Worm (Caenorhabditis elegans) whole organism, late embryonic: ENCODE data around the gene mmab-1.

ENCODE experiments used
- F13H6.1 ChIP-seq: sonication (generic microtip); optimal IDR thresholded peaks from 2 replicates; lab custom pipeline; 2016; ENCODE audit warnings: missing genetic modification characterization, missing compliant biosample characterization
- K02D7.2 ChIP-seq: sonication (generic microtip); optimal IDR thresholded peaks from 2 replicates; lab custom pipeline; 2017; ENCODE audit warnings: mild to moderate bottlenecking, missing genetic modification characterization, missing compliant biosample characterization
- K09A11.1 ChIP-seq: sonication (generic microtip); optimal IDR thresholded peaks from 2 replicates; lab custom pipeline; 2017; ENCODE audit warnings: antibody characterized with exemption, mild to moderate bottlenecking, missing genetic modification characterization, missing compliant biosample characterization; ENCODE audit not compliant: insufficient read depth
- T23F11.4 ChIP-seq: fragments of 200-800 bp; sonication (Bioruptor generic); optimal IDR thresholded peaks from 2 replicates; lab custom pipeline; 2018; ENCODE audit warnings: mild to moderate bottlenecking, missing genetic modification characterization, missing compliant biosample characterization
- ahr-1 ChIP-seq: sonication (generic microtip); optimal IDR thresholded peaks from 2 replicates; lab custom pipeline; 2016; ENCODE audit warnings: missing genetic modification characterization, missing compliant biosample characterization
- ceh-14 ChIP-seq: sonication (generic microtip); optimal IDR thresholded peaks from 2 replicates; lab custom pipeline; 2016; ENCODE audit warnings: missing genotype, missing genetic modification characterization, missing compliant biosample characterization
- ceh-19 ChIP-seq: fragments of 200-800 bp; sonication (Bioruptor generic); optimal IDR thresholded peaks from 2 replicates; lab custom pipeline; 2018; ENCODE audit warnings: mild to moderate bottlenecking, missing genetic modification characterization, missing compliant biosample characterization
- ceh-24 ChIP-seq: sonication (generic microtip); optimal IDR thresholded peaks from 2 replicates; lab custom pipeline; 2016; ENCODE audit warnings: mild to moderate bottlenecking, missing genetic modification characterization, missing compliant biosample characterization
- ceh-30 ChIP-seq: fragments of 150-350 bp; optimal IDR thresholded peaks from 2 replicates; lab custom pipeline; 2014; ENCODE audit warnings: missing biosample characterization, missing genetic modification characterization
- ceh-34 ChIP-seq: sonication (generic microtip); optimal IDR thresholded peaks from 2 replicates; lab custom pipeline; 2016; ENCODE audit warnings: mild to moderate bottlenecking, missing genetic modification characterization, missing compliant biosample characterization
- ceh-6 ChIP-seq: fragments of 200-800 bp; sonication (Bioruptor generic); optimal IDR thresholded peaks from 2 replicates; lab custom pipeline; 2018; ENCODE audit warnings: mild to moderate bottlenecking, missing genetic modification characterization, missing compliant biosample characterization
- ceh-9 ChIP-seq: sonication (generic microtip); optimal IDR thresholded peaks from 2 replicates; lab custom pipeline; 2016; ENCODE audit warnings: mild to moderate bottlenecking, missing genetic modification characterization, inconsistent platforms, missing compliant biosample characterization
- dve-1 ChIP-seq: sonication (generic microtip); optimal IDR thresholded peaks from 2 replicates; lab custom pipeline; 2017; ENCODE audit warnings: antibody characterized with exemption, mild to moderate bottlenecking, missing genetic modification characterization, missing compliant biosample characterization
- elt-4 ChIP-seq: sonication (generic microtip); optimal IDR thresholded peaks from 2 replicates; lab custom pipeline; 2016; ENCODE audit warnings: missing genetic modification characterization, missing compliant biosample characterization
- gmeb-2 ChIP-seq: sonication (generic microtip); optimal IDR thresholded peaks from 2 replicates; lab custom pipeline; 2016; ENCODE audit warnings: missing genetic modification characterization, inconsistent platforms, missing compliant biosample characterization
- hlh-13 ChIP-seq: fragments of 200-800 bp; sonication (Bioruptor generic); optimal IDR thresholded peaks from 2 replicates; lab custom pipeline; 2018; ENCODE audit warnings: mild to moderate bottlenecking, missing genetic modification characterization, missing compliant biosample characterization
- hlh-30 ChIP-seq: sonication (generic microtip); optimal IDR thresholded peaks from 2 replicates; lab custom pipeline; 2017; ENCODE audit warnings: antibody characterized with exemption, missing genetic modification characterization, missing compliant biosample characterization; ENCODE audit not compliant: insufficient read depth
- lim-6 ChIP-seq: sonication (generic microtip); optimal IDR thresholded peaks from 2 replicates; lab custom pipeline; 2016; ENCODE audit warnings: missing genetic modification characterization, missing compliant biosample characterization
- nfya-1 ChIP-seq: sonication (generic microtip); optimal IDR thresholded peaks from 2 replicates; lab custom pipeline; 2017; ENCODE audit warnings: missing genetic modification characterization, mild to moderate bottlenecking, missing compliant biosample characterization, antibody characterized with exemption, moderate library complexity
- nhr-11 ChIP-seq: fragments of 150-350 bp; optimal IDR thresholded peaks from 2 replicates; lab custom pipeline; 2014; ENCODE audit warnings: missing biosample characterization, missing genetic modification characterization
- odd-2 ChIP-seq: sonication (generic microtip); optimal IDR thresholded peaks from 2 replicates; lab custom pipeline; 2017; ENCODE audit warnings: antibody characterized with exemption, mild to moderate bottlenecking, missing genetic modification characterization, missing compliant biosample characterization
- pag-3 ChIP-seq: sonication (generic microtip); optimal IDR thresholded peaks from 2 replicates; lab custom pipeline; 2016; ENCODE audit warnings: missing compliant biosample characterization, missing genetic modification characterization, borderline replicate concordance
- pat-9 ChIP-seq: fragments of 200-800 bp; sonication (Bioruptor generic); optimal IDR thresholded peaks from 2 replicates; lab custom pipeline; 2018; ENCODE audit warnings: mild to moderate bottlenecking, missing genetic modification characterization, moderate library complexity, missing compliant biosample characterization
- pqm-1 ChIP-seq: sonication (generic microtip); optimal IDR thresholded peaks from 2 replicates; lab custom pipeline; 2016; ENCODE audit warnings: missing genetic modification characterization, missing compliant biosample characterization
- rnt-1 ChIP-seq: sonication (generic microtip); optimal IDR thresholded peaks from 2 replicates; lab custom pipeline; 2016; ENCODE audit warnings: missing genetic modification characterization, missing compliant biosample characterization
- sdc-2 ChIP-seq: sonication (generic microtip); optimal IDR thresholded peaks from 2 replicates; lab custom pipeline; 2016; ENCODE audit warnings: missing genotype, missing genetic modification characterization, missing compliant biosample characterization
- sox-2 ChIP-seq: fragments of 200-800 bp; sonication (Bioruptor generic); IDR thresholded peaks from 2 replicates; pipeline ENCODE4 v1.3.6; 2022; ENCODE audit warnings: missing genetic modification reagents, missing genetic modification characterization, missing compliant biosample characterization
- sox-4 ChIP-seq: sonication (generic microtip); optimal IDR thresholded peaks from 2 replicates; lab custom pipeline; 2017; ENCODE audit warnings: mild to moderate bottlenecking, missing genetic modification characterization, inconsistent platforms, missing compliant biosample characterization
- syd-9 ChIP-seq: sonication (generic microtip); optimal IDR thresholded peaks from 2 replicates; lab custom pipeline; 2016; ENCODE audit warnings: mild to moderate bottlenecking, missing genetic modification characterization, moderate library complexity, missing compliant biosample characterization
- ttx-3 ChIP-seq: sonication (generic microtip); optimal IDR thresholded peaks from 2 replicates; lab custom pipeline; 2016; ENCODE audit warnings: missing genetic modification reagents, missing genetic modification characterization, missing compliant biosample characterization
- unc-3 ChIP-seq, 2 experiments: fragments of 200-800 bp in 1 of 2; sonication (Bioruptor generic) in 1 of 2; sonication (generic microtip) in 1 of 2; conservative IDR thresholded peaks in 1 of 2; optimal IDR thresholded peaks in 1 of 2; 2 replicates each; pipeline versions ENCODE4 v1.3.6 to Lab custom; 2016 to 2022; ENCODE audit warnings: missing compliant biosample characterization in 2 of 2, missing genetic modification characterization in 2 of 2, missing genetic modification reagents in 1 of 2
- unc-55 ChIP-seq: sonication (generic microtip); optimal IDR thresholded peaks from 2 replicates; lab custom pipeline; 2017; ENCODE audit warnings: missing biosample characterization, missing genetic modification reagents, missing genetic modification characterization
- zip-5 ChIP-seq: sonication (generic microtip); optimal IDR thresholded peaks from 2 replicates; lab custom pipeline; 2016; ENCODE audit warnings: missing genetic modification characterization, missing compliant biosample characterization
- ztf-16 ChIP-seq: sonication (generic microtip); optimal IDR thresholded peaks from 2 replicates; lab custom pipeline; 2017; ENCODE audit warnings: missing genetic modification characterization, missing compliant biosample characterization

mmab-1 gene

DNA sequence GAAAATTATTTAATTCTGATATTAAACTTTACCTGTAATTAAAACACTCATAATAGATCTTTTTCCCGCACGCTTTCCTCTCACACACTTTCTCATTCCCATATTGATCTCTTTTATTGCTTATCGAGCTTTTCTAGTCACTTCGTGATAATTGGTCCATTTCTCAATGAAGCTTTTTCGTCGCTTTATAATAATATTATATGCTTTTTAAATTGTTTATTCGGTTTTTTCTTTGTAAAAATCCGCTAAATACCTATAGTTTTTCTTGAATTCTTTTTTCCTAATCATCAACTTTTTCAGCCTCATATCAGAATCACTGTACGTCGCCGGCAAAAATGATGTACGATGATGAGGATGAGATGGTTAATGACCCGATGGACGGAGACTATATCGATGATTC is 17.4 kb upstream of the mmab-1 start, which contains the start of gene rpb-2:
Gene rpb-2 (plus strand): TSS at position 301 of the 400 bp plus-strand sequence.
- TF ChIP-seq elt-4 (tag; lab: Kevin White, UChicago) (no peak), gmeb-2 (tag; lab: Kevin White, UChicago) (no peak), ztf-16 (tag; lab: Kevin White, UChicago) (no peak), unc-55 (no peak), zip-5 (tag; lab: Kevin White, UChicago) (no peak), ceh-19 (GFP tag; lab: Kevin White, UChicago) (no peak), unc-3 (GFP tag; conservative IDR thresholded peaks at IDR 0.05; lab: Robert Waterston, UW) (no peak), unc-3 (tag; optimal IDR thresholded peaks at IDR 0.05; lab: Kevin White, UChicago) (no peak), ahr-1 (no peak), ceh-30 (no peak), lim-6 (tag; lab: Kevin White, UChicago) (no peak), ceh-14 (tag; lab: Kevin White, UChicago) (no peak), rnt-1 (no peak), ceh-9 (tag; lab: Kevin White, UChicago) (no peak), K09A11.1 (tag; lab: Kevin White, UChicago) (no peak), ttx-3 (tag; lab: Kevin White, UChicago) (no peak), sox-2 (GFP tag; lab: Robert Waterston, UW) (no peak), nhr-11 (no peak), ceh-6 (GFP tag; lab: Kevin White, UChicago) (no peak), pqm-1 (tag; lab: Kevin White, UChicago) (no peak)

ce11 chrIII:4937022-4937421 is 15.1 kb upstream of the mmab-1 start, which contains the start of gene fsn-1:
Gene fsn-1 (plus strand): TSS chrIII:4937322.
- TF ChIP-seq hlh-13 (GFP tag; lab: Kevin White, UChicago) = no peak
- no peak for TF ChIP-seq sox-4 (tag; lab: Kevin White, UChicago)
- TF ChIP-seq odd-2 (tag; lab: Kevin White, UChicago) = no peak
- no peak for TF ChIP-seq ceh-34 (tag; lab: Kevin White, UChicago)
- TF ChIP-seq nfya-1 (tag; lab: Kevin White, UChicago) = no peak
- no peak for TF ChIP-seq F13H6.1 (tag; lab: Kevin White, UChicago)
- no peak for TF ChIP-seq syd-9 (tag; lab: Kevin White, UChicago)
- no peak for TF ChIP-seq dve-1 (tag; lab: Kevin White, UChicago)
- no peak for TF ChIP-seq ceh-9 (tag; lab: Kevin White, UChicago)
- TF ChIP-seq pat-9 (tag; lab: Kevin White, UChicago) = no peak
- no peak for TF ChIP-seq hlh-30 (tag; lab: Kevin White, UChicago)
- no peak for TF ChIP-seq ttx-3 (tag; lab: Kevin White, UChicago)
- no peak for TF ChIP-seq gmeb-2 (tag; lab: Kevin White, UChicago)
- no peak for TF ChIP-seq T23F11.4
- TF ChIP-seq K02D7.2 (tag; lab: Kevin White, UChicago) = no peak
- TF ChIP-seq sdc-2 = no peak
- TF ChIP-seq ceh-24 (tag; lab: Kevin White, UChicago) = no peak
- no peak for TF ChIP-seq pag-3

DNA sequence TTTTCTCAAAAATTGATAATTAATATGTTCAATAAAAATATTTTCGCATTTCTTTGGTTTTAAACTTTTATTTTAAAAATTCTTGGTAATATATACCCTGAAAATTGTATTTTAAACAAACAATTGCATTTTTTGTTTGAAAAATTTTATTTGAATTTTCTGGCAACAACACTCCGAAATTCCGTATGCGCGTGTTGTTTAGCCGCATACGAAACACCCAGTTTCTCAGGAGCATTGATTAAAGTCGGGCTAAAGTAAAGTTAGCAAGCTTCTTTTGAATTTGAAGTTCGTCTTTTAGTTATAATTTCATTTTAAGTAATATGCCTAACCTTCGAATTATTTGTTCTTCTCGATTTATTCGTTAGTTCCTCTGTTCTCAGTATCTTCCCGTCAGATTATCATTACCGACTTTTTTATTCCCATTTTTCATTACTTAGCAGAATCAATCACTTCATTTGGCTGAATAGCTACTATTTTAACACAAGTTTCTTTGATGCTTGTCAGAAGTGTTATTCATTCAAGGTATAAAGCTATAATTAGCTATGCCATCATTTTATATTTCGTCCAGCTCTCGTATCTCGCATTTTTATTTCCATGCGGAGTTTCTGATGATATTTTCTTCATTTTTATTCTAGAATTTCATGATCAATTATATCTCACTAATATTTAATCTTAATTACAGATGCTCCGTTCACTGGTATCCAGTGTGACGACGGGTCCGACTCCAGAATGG is 13.1 kb upstream of the mmab-1 start, which contains the start of gene mrps-18C:
Gene mrps-18C (plus strand): TSS at position 683 of the 733 bp plus-strand sequence.
- no peak for TF ChIP-seq lim-6 (tag; lab: Kevin White, UChicago)
- TF ChIP-seq hlh-13 (GFP tag; lab: Kevin White, UChicago) = no peak
- TF ChIP-seq K02D7.2 (tag; lab: Kevin White, UChicago) = no peak
